1 fruit fly cellular context compared by ENCODE assay signal in the genomic region with DNA sequence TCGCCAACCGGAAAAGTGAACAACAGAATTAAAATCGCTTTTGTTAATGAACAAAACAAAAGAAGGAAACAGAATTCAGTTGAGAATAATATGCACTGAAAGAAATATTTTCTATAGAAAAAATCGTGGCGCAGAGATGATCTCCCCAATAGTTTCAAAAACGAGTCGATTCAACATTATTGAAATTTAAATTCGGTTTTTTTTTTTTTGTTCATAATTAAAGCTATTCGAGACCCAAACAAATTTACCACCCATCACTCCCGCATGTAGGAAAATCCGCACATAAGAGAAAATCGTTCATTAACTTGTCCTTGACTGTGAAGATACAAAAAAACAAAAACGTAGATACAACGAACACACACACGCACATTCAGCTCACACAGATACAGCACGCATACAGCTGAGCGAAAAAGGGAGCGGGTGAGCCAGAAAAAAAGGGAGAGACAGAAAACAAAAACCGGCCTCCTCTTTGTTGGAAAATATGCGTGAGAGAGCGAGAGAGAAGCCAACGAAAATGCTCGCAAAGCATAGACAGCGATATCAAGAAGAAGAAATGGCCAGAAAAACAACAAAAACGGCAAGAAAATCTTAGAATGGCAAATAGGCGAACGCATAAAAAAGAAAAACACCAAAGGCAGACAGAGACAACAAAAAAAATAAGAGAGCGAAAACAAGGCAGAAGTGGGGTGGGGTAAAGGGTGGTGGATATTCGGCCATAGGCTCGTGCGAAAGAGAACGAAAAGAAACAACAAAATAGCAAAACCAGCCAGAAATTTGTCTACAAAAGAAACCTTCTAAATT.
A peak's percentile ranks its signal among the peaks of the same experiment; 100 is the strongest.
TF ChIP-seq lines count a peak whose summit lies in the region.

No protein-coding gene starts in this region.

TF ChIP-seq in whole organism, embryonic, 481 proteins besides CTCF, POLR2A, EP300 and RAD21 (continued from another document and continues in another):
- peak; percentile 4 for TF ChIP-seq Sox100B (GFP tag; optimal IDR thresholded peaks at IDR 0.05; lab: Kevin White, UChicago)
- TF ChIP-seq NC2α (GFP tag; optimal IDR thresholded peaks at IDR 0.05; lab: Kevin White, UChicago), result no peak
- 0 out of 3 replicates have a peak, but pooled peaks have one; percentile 36 for TF ChIP-seq so (GFP tag; IDR thresholded peaks at IDR 0.05; lab: Robert Waterston, UW)
- TF ChIP-seq CrebB (tag; optimal IDR thresholded peaks at IDR 0.05; lab: Kevin White, UChicago), result peak; percentile 6
- TF ChIP-seq CG34224 (GFP tag; IDR thresholded peaks at IDR 0.05; lab: Robert Waterston, UW; ENCODE audit: partially characterized antibody), result peak; percentile 64
- no peak for TF ChIP-seq Antp (GFP tag; optimal IDR thresholded peaks at IDR 0.05; lab: Kevin White, UChicago)
- peak; percentile 31; the same call in 1 of the 3 replicates for TF ChIP-seq Aef1 (GFP tag; IDR thresholded peaks at IDR 0.05; lab: Robert Waterston, UW)
- peak; percentile 70 for TF ChIP-seq slbo (GFP tag; IDR thresholded peaks at IDR 0.05; lab: Robert Waterston, UW)
- TF ChIP-seq CG6175 (GFP tag; IDR thresholded peaks at IDR 0.05; lab: Robert Waterston, UW), result 0 out of 3 replicates have a peak, but pooled peaks have one; percentile 36
- no peak for TF ChIP-seq Dref (GFP tag; IDR thresholded peaks at IDR 0.05; lab: Robert Waterston, UW)
- TF ChIP-seq vvl (GFP tag; IDR thresholded peaks at IDR 0.05; lab: Robert Waterston, UW), result peak; percentile 59
- peak; percentile 1 for TF ChIP-seq CG15073 (GFP tag; optimal IDR thresholded peaks at IDR 0.05; lab: Kevin White, UChicago)
- TF ChIP-seq CG17385 (GFP tag; optimal IDR thresholded peaks at IDR 0.05; lab: Kevin White, UChicago), result peak; percentile 93
- peak; percentile 47 for TF ChIP-seq cwo (GFP tag; optimal IDR thresholded peaks at IDR 0.05; lab: Kevin White, UChicago)
- no peak for TF ChIP-seq corto (GFP tag; optimal IDR thresholded peaks at IDR 0.05; lab: Kevin White, UChicago)
- peak; percentile 36 to 40 for TF ChIP-seq dpn (GFP tag; optimal IDR thresholded peaks at IDR 0.05; lab: Kevin White, UChicago)
- no peak for TF ChIP-seq Vsx1 (GFP tag; optimal IDR thresholded peaks at IDR 0.05; lab: Kevin White, UChicago)
- peak; percentile 15 for TF ChIP-seq CG17829 (tag; optimal IDR thresholded peaks at IDR 0.05; lab: Kevin White, UChicago)
- peak; percentile 38 for TF ChIP-seq Bteb2 (GFP tag; optimal IDR thresholded peaks at IDR 0.05; lab: Kevin White, UChicago)
- no peak for TF ChIP-seq CG10431 (GFP tag; optimal IDR thresholded peaks at IDR 0.05; lab: Kevin White, UChicago)
- no peak for TF ChIP-seq sr (GFP tag; IDR thresholded peaks at IDR 0.05; lab: Robert Waterston, UW)
- TF ChIP-seq CHES-1-like (GFP tag; optimal IDR thresholded peaks at IDR 0.05; lab: Kevin White, UChicago), result peak; percentile 30
- TF ChIP-seq Hr78 (GFP tag; optimal IDR thresholded peaks at IDR 0.05; lab: Kevin White, UChicago), result peak in 1 of 2 experiments; percentile 22
- TF ChIP-seq bsh (GFP tag; optimal IDR thresholded peaks at IDR 0.05; lab: Kevin White, UChicago), result peak; percentile 30 to 96
- peak; percentile 82 for TF ChIP-seq Drgx (GFP tag; IDR thresholded peaks at IDR 0.05; lab: Robert Waterston, UW)
- no peak for TF ChIP-seq usp (GFP tag; optimal IDR thresholded peaks at IDR 0.05; lab: Kevin White, UChicago)
- TF ChIP-seq Dip2 (GFP tag; IDR thresholded peaks at IDR 0.05; lab: Robert Waterston, UW), result no peak
- no peak for TF ChIP-seq CG11085 (GFP tag; IDR thresholded peaks at IDR 0.05; lab: Robert Waterston, UW)
- peak; percentile 41; the same call in 1 of the 2 replicates for TF ChIP-seq Ada2b (GFP tag; IDR thresholded peaks at IDR 0.05; lab: Robert Waterston, UW)
- TF ChIP-seq row (GFP tag; IDR thresholded peaks at IDR 0.05; lab: Robert Waterston, UW), result peak; percentile 60
- peak; percentile 0 for TF ChIP-seq CG1602 (GFP tag; optimal IDR thresholded peaks at IDR 0.05; lab: Kevin White, UChicago)
- no peak for TF ChIP-seq grn (GFP tag; optimal IDR thresholded peaks at IDR 0.05; lab: Kevin White, UChicago)
- no peak for TF ChIP-seq CG9437 (GFP tag; optimal IDR thresholded peaks at IDR 0.05; lab: Kevin White, UChicago)
- no peak for TF ChIP-seq CG10462 (GFP tag; optimal IDR thresholded peaks at IDR 0.05; lab: Kevin White, UChicago)
- peak in 1 of 2 experiments; percentile 56 for TF ChIP-seq eve (GFP tag; optimal IDR thresholded peaks at IDR 0.05; lab: Kevin White, UChicago)
- no peak for TF ChIP-seq CG13123 (GFP tag; optimal IDR thresholded peaks at IDR 0.05; lab: Kevin White, UChicago)
- TF ChIP-seq bowl (GFP tag; IDR thresholded peaks at IDR 0.05; lab: Robert Waterston, UW), result no peak
- TF ChIP-seq knrl (GFP tag; IDR thresholded peaks at IDR 0.05; lab: Robert Waterston, UW; ENCODE audit: partially characterized antibody), result no peak
- peak; percentile 11 for TF ChIP-seq slou (GFP tag; optimal IDR thresholded peaks at IDR 0.05; lab: Kevin White, UChicago)
- TF ChIP-seq CG17186 (GFP tag; optimal IDR thresholded peaks at IDR 0.05; lab: Kevin White, UChicago), result no peak
- TF ChIP-seq CG10565 (GFP tag; optimal IDR thresholded peaks at IDR 0.05; lab: Kevin White, UChicago), result no peak
- TF ChIP-seq CG32532 (GFP tag; IDR thresholded peaks at IDR 0.05; lab: Robert Waterston, UW), result peak; percentile 77
- TF ChIP-seq rib (GFP tag; IDR thresholded peaks at IDR 0.05; lab: Robert Waterston, UW), result peak; percentile 66; the same call in 1 of the 2 replicates
- peak; percentile 8 for TF ChIP-seq CG15479 (GFP tag; optimal IDR thresholded peaks at IDR 0.05; lab: Kevin White, UChicago)
- peak; percentile 72 for TF ChIP-seq Dbx (GFP tag; IDR thresholded peaks at IDR 0.05; lab: Robert Waterston, UW)
- no peak for TF ChIP-seq ems (GFP tag; optimal IDR thresholded peaks at IDR 0.05; lab: Kevin White, UChicago)
- peak; percentile 22; the same call in 1 of the 3 replicates for TF ChIP-seq ci (GFP tag; IDR thresholded peaks at IDR 0.05; lab: Robert Waterston, UW)
- TF ChIP-seq org-1 (GFP tag; optimal IDR thresholded peaks at IDR 0.05; lab: Kevin White, UChicago), result peak; percentile 24
- TF ChIP-seq wor (GFP tag; IDR thresholded peaks at IDR 0.05; lab: Robert Waterston, UW), result no peak
- TF ChIP-seq chinmo (GFP tag; IDR thresholded peaks at IDR 0.05; lab: Robert Waterston, UW; ENCODE audit: partially characterized antibody), result 0 out of 4 replicates have a peak, but pooled peaks have one; percentile 66
- TF ChIP-seq sqz (GFP tag; optimal IDR thresholded peaks at IDR 0.05; lab: Kevin White, UChicago), result peak; percentile 94
- no peak for TF ChIP-seq gt (GFP tag; IDR thresholded peaks at IDR 0.05; lab: Robert Waterston, UW)
- TF ChIP-seq CG4360 (GFP tag; IDR thresholded peaks at IDR 0.05; lab: Robert Waterston, UW), result peak; percentile 86
- peak; percentile 17; the same call in 1 of the 2 replicates for TF ChIP-seq Bgb (GFP tag; IDR thresholded peaks at IDR 0.05; lab: Robert Waterston, UW; ENCODE audit: partially characterized antibody)
- no peak for TF ChIP-seq Ssrp (tag; optimal IDR thresholded peaks at IDR 0.05; lab: Kevin White, UChicago)
- TF ChIP-seq mirr (GFP tag; optimal IDR thresholded peaks at IDR 0.05; lab: Kevin White, UChicago), result no peak
- peak; percentile 36; the same call in 1 of the 2 replicates for TF ChIP-seq stc (GFP tag; IDR thresholded peaks at IDR 0.05; lab: Robert Waterston, UW)
- peak; percentile 62; the same call in 1 of the 2 replicates for TF ChIP-seq Atf6 (GFP tag; IDR thresholded peaks at IDR 0.05; lab: Robert Waterston, UW)
- TF ChIP-seq Adf1 (GFP tag; IDR thresholded peaks at IDR 0.05; lab: Robert Waterston, UW), result peak; percentile 39; the same call in 1 of the 2 replicates
- TF ChIP-seq CG2129 (GFP tag; IDR thresholded peaks at IDR 0.05; lab: Robert Waterston, UW; ENCODE audit: partially characterized antibody), result no peak
- no peak for TF ChIP-seq Doc2 (GFP tag; IDR thresholded peaks at IDR 0.05; lab: Robert Waterston, UW)
- no peak for TF ChIP-seq kay (GFP tag; optimal IDR thresholded peaks at IDR 0.05; lab: Kevin White, UChicago)
- peak; percentile 38 for TF ChIP-seq pho (GFP tag; optimal IDR thresholded peaks at IDR 0.05; lab: Kevin White, UChicago)
- peak; percentile 32 for TF ChIP-seq Hand (GFP tag; optimal IDR thresholded peaks at IDR 0.05; lab: Kevin White, UChicago)
- peak; percentile 37 for TF ChIP-seq CG2678 (tag; optimal IDR thresholded peaks at IDR 0.05; lab: Kevin White, UChicago)
- TF ChIP-seq CG9727 (GFP tag; optimal IDR thresholded peaks at IDR 0.05; lab: Kevin White, UChicago), result peak; percentile 33
- TF ChIP-seq CG14014 (GFP tag; IDR thresholded peaks at IDR 0.05; lab: Robert Waterston, UW), result peak; percentile 66
- no peak for TF ChIP-seq Oaz (GFP tag; IDR thresholded peaks at IDR 0.05; lab: Robert Waterston, UW)
- TF ChIP-seq Lim3 (GFP tag; IDR thresholded peaks at IDR 0.05; lab: Robert Waterston, UW), result no peak
- peak; percentile 19 for TF ChIP-seq CG12155 (GFP tag; optimal IDR thresholded peaks at IDR 0.05; lab: Kevin White, UChicago)
- peak; percentile 12 for TF ChIP-seq pb (GFP tag; optimal IDR thresholded peaks at IDR 0.05; lab: Kevin White, UChicago)
- peak; percentile 47; the same call in 1 of the 2 replicates for TF ChIP-seq sob (GFP tag; IDR thresholded peaks at IDR 0.05; lab: Robert Waterston, UW)
- no peak for TF ChIP-seq prd (optimal IDR thresholded peaks at IDR 0.05; lab: Kevin White, UChicago)
- peak; percentile 49; the same call in 1 of the 3 replicates for TF ChIP-seq prd (GFP tag; IDR thresholded peaks at IDR 0.05; lab: Robert Waterston, UW)
- no peak for TF ChIP-seq pan (optimal IDR thresholded peaks at IDR 0.05; lab: Kevin White, UChicago)
- peak in 1 of 2 experiments; percentile 32 for TF ChIP-seq pan (GFP tag; optimal IDR thresholded peaks at IDR 0.05 in 1 of 2, IDR thresholded peaks at IDR 0.05 in 1 of 2)
- peak; percentile 36 for TF ChIP-seq scrt (GFP tag; optimal IDR thresholded peaks at IDR 0.05; lab: Kevin White, UChicago)
- TF ChIP-seq odd (GFP tag; optimal IDR thresholded peaks at IDR 0.05; lab: Kevin White, UChicago), result no peak
- no peak for TF ChIP-seq ewg (GFP tag; optimal IDR thresholded peaks at IDR 0.05; lab: Kevin White, UChicago)
- TF ChIP-seq lov (optimal IDR thresholded peaks at IDR 0.05; lab: Kevin White, UChicago), result no peak
- TF ChIP-seq lov (GFP tag; IDR thresholded peaks at IDR 0.05; lab: Robert Waterston, UW), result no peak
- TF ChIP-seq CG6254 (GFP tag; optimal IDR thresholded peaks at IDR 0.05; lab: Kevin White, UChicago), result peak; percentile 18
- no peak for TF ChIP-seq vnd (GFP tag; IDR thresholded peaks at IDR 0.05; lab: Robert Waterston, UW; ENCODE audit: partially characterized antibody)
- TF ChIP-seq fru (optimal IDR thresholded peaks at IDR 0.05; lab: Kevin White, UChicago), result no peak
- peak; percentile 48 for TF ChIP-seq Hsf (GFP tag; optimal IDR thresholded peaks at IDR 0.05; lab: Kevin White, UChicago)
- TF ChIP-seq her (GFP tag; optimal IDR thresholded peaks at IDR 0.05; lab: Kevin White, UChicago), result peak; percentile 22
- no peak for TF ChIP-seq CG14050 (GFP tag; IDR thresholded peaks at IDR 0.05; lab: Robert Waterston, UW)
- TF ChIP-seq CoRest (tag; optimal IDR thresholded peaks at IDR 0.05; lab: Kevin White, UChicago), result peak; percentile 12
- TF ChIP-seq vfl (GFP tag; optimal IDR thresholded peaks at IDR 0.05; lab: Kevin White, UChicago), result no peak
- no peak for TF ChIP-seq CG8944 (GFP tag; optimal IDR thresholded peaks at IDR 0.05; lab: Kevin White, UChicago)
- TF ChIP-seq zf30C (GFP tag; optimal IDR thresholded peaks at IDR 0.05; lab: Kevin White, UChicago), result peak; percentile 46
- TF ChIP-seq al (GFP tag; IDR thresholded peaks at IDR 0.05; lab: Robert Waterston, UW), result peak; percentile 50; the same call in 1 of the 2 replicates
- peak; percentile 4 for TF ChIP-seq CG18262 (tag; optimal IDR thresholded peaks at IDR 0.05; lab: Kevin White, UChicago)
- no peak for TF ChIP-seq CG15696 (tag; optimal IDR thresholded peaks at IDR 0.05; lab: Kevin White, UChicago)
- peak; percentile 31 for TF ChIP-seq chn (GFP tag; optimal IDR thresholded peaks at IDR 0.05; lab: Kevin White, UChicago)
- TF ChIP-seq danr (GFP tag; IDR thresholded peaks at IDR 0.05; lab: Robert Waterston, UW), result 0 out of 2 replicates have a peak, but pooled peaks have one; percentile 28
- TF ChIP-seq NfI (GFP tag; optimal IDR thresholded peaks at IDR 0.05; lab: Kevin White, UChicago), result peak; percentile 35
- TF ChIP-seq luna (GFP tag; optimal IDR thresholded peaks at IDR 0.05; lab: Kevin White, UChicago), result peak; percentile 50
- TF ChIP-seq CG3838 (GFP tag; optimal IDR thresholded peaks at IDR 0.05; lab: Kevin White, UChicago), result no peak
- TF ChIP-seq Kr (GFP tag; optimal IDR thresholded peaks at IDR 0.05; lab: Kevin White, UChicago), result peak; percentile 8
- TF ChIP-seq mam (GFP tag; optimal IDR thresholded peaks at IDR 0.05; lab: Kevin White, UChicago), result peak; percentile 48
- peak; percentile 18 for TF ChIP-seq Atf-2 (GFP tag; optimal IDR thresholded peaks at IDR 0.05; lab: Kevin White, UChicago)
- no peak for TF ChIP-seq Sry-β (GFP tag; optimal IDR thresholded peaks at IDR 0.05; lab: Kevin White, UChicago)
- TF ChIP-seq CG17568 (GFP tag; optimal IDR thresholded peaks at IDR 0.05; lab: Kevin White, UChicago), result peak; percentile 11
- TF ChIP-seq crol (GFP tag; IDR thresholded peaks at IDR 0.05; lab: Robert Waterston, UW), result peak; percentile 75
- TF ChIP-seq dysf (GFP tag; IDR thresholded peaks at IDR 0.05; lab: Robert Waterston, UW), result peak; percentile 60; the same call in 2 of the 3 replicates
- TF ChIP-seq CG14710 (tag; optimal IDR thresholded peaks at IDR 0.05; lab: Kevin White, UChicago), result no peak
- peak; percentile 41 for TF ChIP-seq Xbp1 (GFP tag; optimal IDR thresholded peaks at IDR 0.05; lab: Kevin White, UChicago)
- TF ChIP-seq Mes4 (GFP tag; optimal IDR thresholded peaks at IDR 0.05; lab: Kevin White, UChicago), result no peak
- no peak for TF ChIP-seq gsb-n (tag; optimal IDR thresholded peaks at IDR 0.05; lab: Kevin White, UChicago)
- TF ChIP-seq Gug (GFP tag; IDR thresholded peaks at IDR 0.05; lab: Robert Waterston, UW), result peak; percentile 32; the same call in 1 of the 4 replicates
- TF ChIP-seq yki (optimal IDR thresholded peaks at IDR 0.05; lab: Kevin White, UChicago), result no peak
- TF ChIP-seq chm (GFP tag; IDR thresholded peaks at IDR 0.05; lab: Robert Waterston, UW), result no peak
- peak; percentile 36 for TF ChIP-seq unpg (GFP tag; optimal IDR thresholded peaks at IDR 0.05; lab: Kevin White, UChicago)
- no peak for TF ChIP-seq Eip74EF (GFP tag; optimal IDR thresholded peaks at IDR 0.05; lab: Kevin White, UChicago)
- TF ChIP-seq HmgD (GFP tag; optimal IDR thresholded peaks at IDR 0.05; lab: Kevin White, UChicago), result peak; percentile 1
- TF ChIP-seq jing (GFP tag; optimal IDR thresholded peaks at IDR 0.05; lab: Kevin White, UChicago), result no peak
- peak; percentile 29 to 33 for TF ChIP-seq Pdp1 (GFP tag; optimal IDR thresholded peaks at IDR 0.05; lab: Kevin White, UChicago)
- TF ChIP-seq Dad (GFP tag; optimal IDR thresholded peaks at IDR 0.05; lab: Kevin White, UChicago), result no peak
- TF ChIP-seq CG6765 (GFP tag; optimal IDR thresholded peaks at IDR 0.05; lab: Kevin White, UChicago), result no peak
